Worm (Caenorhabditis elegans): Measurements from ENCODE around the gene sars-2.

DNA sequence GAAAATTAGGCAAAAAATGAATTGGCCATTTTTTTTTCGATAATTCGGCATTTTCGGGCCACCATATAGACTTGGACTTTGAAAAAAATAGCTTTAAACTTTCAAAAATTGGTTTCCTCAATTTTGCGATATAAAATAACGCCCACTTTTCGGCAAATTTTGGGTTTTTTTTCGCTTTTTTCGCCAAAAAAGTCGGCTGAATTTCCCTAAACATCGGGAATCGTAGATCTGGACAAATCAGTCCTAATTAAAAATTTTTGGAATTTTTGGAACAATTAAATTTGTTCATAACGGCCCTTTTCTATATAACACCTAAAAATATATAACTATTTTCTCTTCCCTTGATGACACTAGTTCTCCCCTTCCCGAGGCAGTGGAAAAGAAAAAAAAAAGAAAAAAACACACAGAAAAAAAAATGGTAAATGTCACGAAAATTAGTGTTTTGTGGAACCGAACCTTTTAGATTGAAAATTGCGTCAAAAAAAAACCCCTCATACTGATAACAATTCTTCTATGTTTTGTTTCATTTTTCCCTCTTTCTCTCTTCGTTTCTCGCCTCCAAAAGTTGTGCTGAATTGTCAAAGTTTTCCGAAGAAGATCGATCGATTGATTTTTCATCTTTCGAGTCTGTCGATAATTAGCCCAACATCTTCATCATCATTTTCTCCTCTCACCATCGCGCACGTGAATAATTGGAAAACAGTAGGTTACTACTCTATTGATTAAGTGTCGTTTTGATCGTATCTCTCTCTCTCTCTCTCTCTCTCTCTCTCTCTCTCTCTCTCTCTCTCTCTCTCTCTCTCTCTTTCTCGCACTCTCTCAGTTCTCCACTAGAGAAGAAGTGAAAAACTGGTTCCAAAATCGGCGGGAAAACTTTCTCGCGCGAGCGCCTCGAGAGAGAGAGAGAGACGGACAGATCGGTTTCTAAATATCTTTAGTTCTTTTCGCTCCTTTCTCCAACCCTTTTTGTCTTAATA is 43.2 kb downstream of the sars-2 start, which contains the start of gene Y24D9A.6:
- TF ChIP-seq ztf-11 (tag; optimal IDR thresholded peaks at IDR 0.05) (no peak), unc-39 (tag; optimal IDR thresholded peaks at IDR 0.05) (no peak), aly-2 (tag; optimal IDR thresholded peaks at IDR 0.05) (no peak), ama-1 (optimal IDR thresholded peaks at IDR 0.05) (no peak)

Data from whole organism, L3 larva.